Worm (Caenorhabditis elegans) whole organism, late embryonic: ENCODE results near the gene catp-2.

Source experiments
- ceh-19 ChIP-seq: fragments of 200-800 bp; sonication (Bioruptor generic); optimal IDR thresholded peaks from 2 replicates; lab custom pipeline; 2018; ENCODE audit warnings: mild to moderate bottlenecking, missing genetic modification characterization, missing compliant biosample characterization
- elt-4 ChIP-seq: sonication (generic microtip); optimal IDR thresholded peaks from 2 replicates; lab custom pipeline; 2016; ENCODE audit warnings: missing genetic modification characterization, missing compliant biosample characterization
- nhr-11 ChIP-seq: fragments of 150-350 bp; optimal IDR thresholded peaks from 2 replicates; lab custom pipeline; 2014; ENCODE audit warnings: missing biosample characterization, missing genetic modification characterization

ce11 chrV:4905953-4906352 lies 28.6 kb upstream of the catp-2 start, which contains the start of gene ugt-14:
- no peak for TF ChIP-seq elt-4 (tag; lab: Kevin White, UChicago)
- TF ChIP-seq nhr-11 (tag; lab: Kevin White, UChicago): no peak
- TF ChIP-seq ceh-19 (GFP tag; lab: Kevin White, UChicago): no peak
